Fruit fly (Drosophila melanogaster) Kc167 (cell line): ENCODE results near the gene CG31627.

Source experiments
- Myc ChIP-seq: fragments of >200 bp; optimal IDR thresholded peaks from 2 replicates; lab custom pipeline; 2017; ENCODE audit warnings: missing external identifiers
- ttk ChIP-seq: sonication (Bioruptor generic); optimal IDR thresholded peaks from 2 replicates; lab custom pipeline; 2017; ENCODE audit warnings: missing external identifiers

DNA sequence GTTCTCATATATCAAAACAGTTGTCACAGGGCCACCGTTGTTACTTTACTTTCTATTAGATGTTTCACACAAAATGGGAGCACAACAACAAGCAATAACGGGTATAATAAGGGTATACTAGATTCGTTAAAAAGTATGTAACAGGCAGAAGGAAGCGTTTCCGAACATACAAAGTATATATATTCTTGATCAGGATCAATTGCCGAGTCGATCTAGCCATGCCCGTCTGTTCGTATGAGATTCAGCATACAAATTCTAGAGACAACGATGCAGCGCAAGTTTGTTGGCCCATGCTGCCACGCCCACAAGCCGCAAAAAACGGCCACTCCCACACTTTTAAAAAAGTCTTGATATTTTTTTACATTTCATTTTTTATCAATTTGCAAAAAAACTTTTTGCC lies 27.3 kb downstream of the CG31627 start, which contains the start of gene CG31624:
- TF ChIP-seq ttk (lab: Kevin White, UChicago), result no peak
- TF ChIP-seq Myc (lab: Kevin White, UChicago), result no peak
